Worm (Caenorhabditis elegans) whole organism, L2 larva: Measurements from ENCODE around the gene mbf-1.

Source experiments
- R02D3.7 ChIP-seq: fragments of 150-350 bp; optimal IDR thresholded peaks from 2 replicates; lab custom pipeline; 2014; ENCODE audit warnings: missing biosample characterization, missing genetic modification characterization
- ceh-82 ChIP-seq: fragments of 150-350 bp; optimal IDR thresholded peaks from 2 replicates; lab custom pipeline; 2014; ENCODE audit warnings: missing biosample characterization, missing genetic modification characterization
- elt-3 ChIP-seq: sonication (generic microtip); optimal IDR thresholded peaks from 2 replicates; lab custom pipeline; 2017; ENCODE audit warnings: missing biosample characterization, missing genetic modification characterization
- nhr-237 ChIP-seq: fragments of 150-350 bp; optimal IDR thresholded peaks from 2 replicates; lab custom pipeline; 2014; ENCODE audit warnings: missing biosample characterization, missing genetic modification characterization
- nhr-77 ChIP-seq: fragments of 150-350 bp; optimal IDR thresholded peaks from 2 replicates; lab custom pipeline; 2014; ENCODE audit warnings: missing biosample characterization, missing genetic modification characterization
- skn-1 ChIP-seq: sonication (generic microtip); optimal IDR thresholded peaks from 2 replicates; lab custom pipeline; 2017; ENCODE audit warnings: missing biosample characterization, missing genetic modification characterization
- ztf-11 ChIP-seq: sonication (generic microtip); optimal IDR thresholded peaks from 2 replicates; lab custom pipeline; 2017; ENCODE audit warnings: missing biosample characterization, missing genetic modification characterization

- TF ChIP-seq R02D3.7 (tag; lab: Kevin White, UChicago) (no peak), nhr-77 (tag; lab: Kevin White, UChicago) (no peak), elt-3 (tag; lab: Kevin White, UChicago) (no peak), nhr-237 (tag; lab: Kevin White, UChicago) (no peak), ztf-11 (tag; lab: Kevin White, UChicago) (no peak), ceh-82 (tag; lab: Kevin White, UChicago) (no peak), skn-1 (no peak)
Measured at ce11 chrIV:11504416-11504815, 24.2 kb upstream of the mbf-1 start, which contains the start of gene twk-25.
